Fruit fly (Drosophila melanogaster) whole organism, embryonic: Measurements from ENCODE around the gene mxt.

Experiments used
- CG10147 ChIP-seq: fragments of 200-800 bp; sonication (Bioruptor generic); optimal IDR thresholded peaks from 2 replicates; lab custom pipeline; 2019; ENCODE audit warnings: missing biosample characterization, mild to moderate bottlenecking, missing genetic modification characterization, moderate library complexity
- CG12236 ChIP-seq: fragments of 200-800 bp; sonication (Bioruptor generic); optimal IDR thresholded peaks from 2 replicates; lab custom pipeline; 2016; ENCODE audit warnings: missing biosample characterization, missing genetic modification characterization
- CG12659 ChIP-seq: fragments of 200-800 bp; sonication (Bioruptor generic); optimal IDR thresholded peaks from 3 replicates; lab custom pipeline; 2017; ENCODE audit warnings: mild to moderate bottlenecking, missing biosample characterization, missing genetic modification reagents, missing genetic modification characterization
- CG15011 ChIP-seq: fragments of 200-800 bp; sonication (Bioruptor generic); optimal IDR thresholded peaks from 3 replicates; lab custom pipeline; 2018; ENCODE audit warnings: missing biosample characterization, mild to moderate bottlenecking, missing genetic modification characterization
- CG15479 ChIP-seq: fragments of 200-800 bp; sonication (Bioruptor generic); optimal IDR thresholded peaks from 3 replicates; lab custom pipeline; 2019; ENCODE audit warnings: missing biosample characterization, mild to moderate bottlenecking, missing genetic modification characterization, moderate library complexity
- CG1603 ChIP-seq: fragments of 200-800 bp; sonication (Bioruptor generic); optimal IDR thresholded peaks from 2 replicates; lab custom pipeline; 2019; ENCODE audit warnings: missing biosample characterization, mild to moderate bottlenecking, missing genetic modification characterization, moderate library complexity
- CG17186 ChIP-seq: fragments of 200-800 bp; sonication (Bioruptor generic); optimal IDR thresholded peaks from 3 replicates; lab custom pipeline; 2017; ENCODE audit warnings: missing biosample characterization, missing genetic modification reagents, missing genetic modification characterization
- CG17802 ChIP-seq: fragments of 200-800 bp; sonication (Bioruptor generic); optimal IDR thresholded peaks from 2 replicates; lab custom pipeline; 2018; ENCODE audit warnings: missing biosample characterization, mild to moderate bottlenecking, missing genetic modification characterization, moderate library complexity
- CG18476 ChIP-seq: fragments of 200-800 bp; sonication (Bioruptor generic); optimal IDR thresholded peaks from 2 replicates; lab custom pipeline; 2016; ENCODE audit warnings: missing biosample characterization, mild to moderate bottlenecking, missing genetic modification characterization
- CG2199 ChIP-seq: fragments of 200-800 bp; sonication (Bioruptor generic); IDR thresholded peaks from 3 replicates; pipeline ENCODE4 v1.3.6; 2022; ENCODE audit warnings: missing biosample characterization, missing genetic modification characterization
- CG2889 ChIP-seq: fragments of 200-800 bp; sonication (Bioruptor generic); IDR thresholded peaks from 3 replicates; pipeline ENCODE4 v1.3.6; 2022; ENCODE audit warnings: missing biosample characterization, missing genetic modification characterization
- CG3281 ChIP-seq: fragments of 200-800 bp; sonication (Bioruptor generic); optimal IDR thresholded peaks from 3 replicates; lab custom pipeline; 2017; ENCODE audit warnings: missing biosample characterization, mild to moderate bottlenecking, missing genetic modification characterization
- CG3847 ChIP-seq: fragments of 200-800 bp; sonication (Bioruptor generic); IDR thresholded peaks from 2 replicates; pipeline ENCODE4 v1.3.6; 2022; ENCODE audit warnings: missing biosample characterization, missing genetic modification characterization
- CG7786 ChIP-seq: fragments of 200-800 bp; sonication (Bioruptor generic); optimal IDR thresholded peaks from 2 replicates; lab custom pipeline; 2016; ENCODE audit warnings: missing biosample characterization, missing genetic modification characterization
- CG8359 ChIP-seq: fragments of 200-800 bp; sonication (Bioruptor generic); optimal IDR thresholded peaks from 2 replicates; lab custom pipeline; 2017; ENCODE audit warnings: missing biosample characterization, mild to moderate bottlenecking, missing genetic modification characterization, borderline replicate concordance
- CG9437 ChIP-seq: fragments of 200-800 bp; sonication (Bioruptor generic); optimal IDR thresholded peaks from 2 replicates; lab custom pipeline; 2018; ENCODE audit warnings: missing biosample characterization, mild to moderate bottlenecking, missing genetic modification characterization
- CG9797 ChIP-seq: fragments of 200-800 bp; sonication (Bioruptor generic); optimal IDR thresholded peaks from 3 replicates; lab custom pipeline; 2018; ENCODE audit warnings: missing biosample characterization, mild to moderate bottlenecking, missing genetic modification characterization
- CG9876 ChIP-seq: fragments of 200-800 bp; sonication (Bioruptor generic); optimal IDR thresholded peaks from 2 replicates; lab custom pipeline; 2016; ENCODE audit warnings: missing biosample characterization, missing genetic modification characterization
- CHES-1-like ChIP-seq: fragments of 200-800 bp; sonication (Bioruptor generic); optimal IDR thresholded peaks from 2 replicates; lab custom pipeline; 2016; ENCODE audit warnings: missing biosample characterization, missing genetic modification characterization
- Eip74EF ChIP-seq, 2 experiments: fragments of 200-800 bp in 1 of 2; fragments of >200 bp in 1 of 2; sonication (Bioruptor generic) in 1 of 2; optimal IDR thresholded peaks; 2 replicates each; lab custom pipeline; 2017 to 2019; ENCODE audit warnings: missing biosample characterization in 2 of 2, missing genetic modification characterization in 2 of 2, mild to moderate bottlenecking in 1 of 2, moderate library complexity in 1 of 2
- Elba2 ChIP-seq: fragments of 200-800 bp; sonication (Bioruptor generic); optimal IDR thresholded peaks from 3 replicates; lab custom pipeline; 2016; ENCODE audit warnings: missing biosample characterization, missing genetic modification characterization
- Fer1 ChIP-seq: fragments of 200-800 bp; sonication (Bioruptor generic); optimal IDR thresholded peaks from 2 replicates; lab custom pipeline; 2017; ENCODE audit warnings: missing biosample characterization, mild to moderate bottlenecking, missing genetic modification characterization
- HHEX ChIP-seq: fragments of 200-800 bp; sonication (Bioruptor generic); optimal IDR thresholded peaks from 3 replicates; lab custom pipeline; 2017; ENCODE audit warnings: missing biosample characterization, mild to moderate bottlenecking, missing genetic modification characterization, missing genetic modification reagents
- HLH54F ChIP-seq: fragments of 200-800 bp; sonication (Bioruptor generic); optimal IDR thresholded peaks from 3 replicates; lab custom pipeline; 2016; ENCODE audit warnings: missing biosample characterization, missing genetic modification characterization
- Hr78 ChIP-seq, 2 experiments: fragments of 200-800 bp in 1 of 2; fragments of >200 bp in 1 of 2; sonication (Bioruptor generic) in 1 of 2; optimal IDR thresholded peaks; 2 replicates each; lab custom pipeline; 2017 to 2019; ENCODE audit warnings: missing biosample characterization in 2 of 2, missing genetic modification characterization in 2 of 2, mild to moderate bottlenecking in 1 of 2, moderate library complexity in 1 of 2
- Neu2 ChIP-seq: fragments of 200-800 bp; sonication (Bioruptor generic); optimal IDR thresholded peaks from 3 replicates; lab custom pipeline; 2016; ENCODE audit warnings: missing biosample characterization, missing genetic modification characterization, borderline replicate concordance
- NfI ChIP-seq: fragments of 200-800 bp; sonication (Bioruptor generic); optimal IDR thresholded peaks from 3 replicates; lab custom pipeline; 2018; ENCODE audit warnings: missing biosample characterization, mild to moderate bottlenecking, missing genetic modification characterization, moderate library complexity
- Rfx ChIP-seq: fragments of 200-800 bp; sonication (Bioruptor generic); IDR thresholded peaks from 2 replicates; pipeline ENCODE4 v1.3.6; 2022; ENCODE audit warnings: missing biosample characterization, missing genetic modification characterization
- Sry-δ ChIP-seq: fragments of 200-800 bp; sonication (Bioruptor generic); optimal IDR thresholded peaks from 2 replicates; lab custom pipeline; 2016; ENCODE audit warnings: missing biosample characterization, missing genetic modification characterization
- ara ChIP-seq: fragments of 200-800 bp; sonication (Bioruptor generic); IDR thresholded peaks from 2 replicates; pipeline ENCODE4 v1.3.6; 2022; ENCODE audit warnings: missing biosample characterization, missing genetic modification characterization
- ash1 ChIP-seq: fragments of 200-800 bp; sonication (Bioruptor generic); optimal IDR thresholded peaks from 2 replicates; lab custom pipeline; 2018; ENCODE audit warnings: missing biosample characterization, mild to moderate bottlenecking, missing genetic modification characterization
- chn ChIP-seq: fragments of 200-800 bp; sonication (Bioruptor generic); optimal IDR thresholded peaks from 2 replicates; lab custom pipeline; 2016; ENCODE audit warnings: missing biosample characterization, missing genetic modification characterization
- dmrt99B ChIP-seq: fragments of 200-800 bp; sonication (Bioruptor generic); optimal IDR thresholded peaks from 2 replicates; lab custom pipeline; 2018; ENCODE audit warnings: missing biosample characterization, mild to moderate bottlenecking, missing genetic modification characterization, moderate library complexity
- gem ChIP-seq: fragments of 200-800 bp; sonication (Bioruptor generic); optimal IDR thresholded peaks from 2 replicates; lab custom pipeline; 2019; ENCODE audit warnings: missing biosample characterization, mild to moderate bottlenecking, missing genetic modification characterization, moderate library complexity
- grn ChIP-seq: fragments of 200-800 bp; sonication (Bioruptor generic); optimal IDR thresholded peaks from 3 replicates; lab custom pipeline; 2017; ENCODE audit warnings: missing biosample characterization, missing genetic modification characterization
- lab ChIP-seq: fragments of 200-800 bp; sonication (Bioruptor generic); optimal IDR thresholded peaks from 3 replicates; lab custom pipeline; 2017; ENCODE audit warnings: missing biosample characterization, missing genetic modification characterization, mild to moderate bottlenecking, moderate library complexity, missing genetic modification reagents
- lov ChIP-seq, 2 experiments: fragments of 200-800 bp in 1 of 2; fragments of >200 bp in 1 of 2; sonication (Bioruptor generic) in 1 of 2; IDR thresholded peaks in 1 of 2; optimal IDR thresholded peaks in 1 of 2; 2 replicates in 1 of 2; 3 replicates in 1 of 2; pipeline versions ENCODE4 v1.3.6 to Lab custom; 2017 to 2022; ENCODE audit warnings: missing biosample characterization in 1 of 2, missing genetic modification characterization in 1 of 2
- oc ChIP-seq: fragments of 200-800 bp; sonication (Bioruptor generic); optimal IDR thresholded peaks from 2 replicates; lab custom pipeline; 2018; ENCODE audit warnings: missing biosample characterization, mild to moderate bottlenecking, missing genetic modification characterization, moderate library complexity
- otp ChIP-seq: fragments of 200-800 bp; sonication (Bioruptor generic); IDR thresholded peaks from 3 replicates; pipeline ENCODE4, ENCODE4 v1.3.6; 2022; ENCODE audit warnings: missing biosample characterization, missing genetic modification characterization
- pan ChIP-seq, 4 experiments: fragments of >200 bp in 3 of 4; fragments of 200-800 bp in 1 of 4; sonication (Bioruptor generic) in 1 of 4; optimal IDR thresholded peaks in 3 of 4; IDR thresholded peaks in 1 of 4; 2 replicates each; pipeline versions ENCODE4 v1.3.6 to Lab custom; 2017 to 2022; ENCODE audit warnings: missing biosample characterization in 2 of 4, missing genetic modification characterization in 2 of 4, mixed read lengths in 1 of 4
- pho ChIP-seq: fragments of 200-800 bp; sonication (Bioruptor generic); optimal IDR thresholded peaks from 2 replicates; lab custom pipeline; 2016; ENCODE audit warnings: missing biosample characterization, missing genetic modification characterization
- psq ChIP-seq: fragments of 200-800 bp; sonication (Bioruptor generic); optimal IDR thresholded peaks from 2 replicates; lab custom pipeline; 2017; ENCODE audit warnings: missing biosample characterization, missing genetic modification characterization
- salm ChIP-seq: fragments of 200-800 bp; sonication (Bioruptor generic); optimal IDR thresholded peaks from 2 replicates; lab custom pipeline; 2018; ENCODE audit warnings: missing biosample characterization, mild to moderate bottlenecking, missing genetic modification characterization
- sd ChIP-seq: fragments of 200-800 bp; sonication (Bioruptor generic); optimal IDR thresholded peaks from 3 replicates; lab custom pipeline; 2018; ENCODE audit warnings: missing biosample characterization, mild to moderate bottlenecking, missing genetic modification characterization, moderate library complexity
- tin ChIP-seq: fragments of 200-800 bp; sonication (Bioruptor generic); optimal IDR thresholded peaks from 3 replicates; lab custom pipeline; 2016; ENCODE audit warnings: missing biosample characterization, missing genetic modification characterization
- unc-4 ChIP-seq: fragments of 200-800 bp; sonication (Bioruptor generic); IDR thresholded peaks from 2 replicates; pipeline ENCODE4 v1.3.6; 2022; ENCODE audit warnings: missing biosample characterization, missing genetic modification characterization; ENCODE audit not compliant: partially characterized antibody
- vvl ChIP-seq: fragments of 200-800 bp; sonication (Bioruptor generic); IDR thresholded peaks from 2 replicates; pipeline ENCODE4 v1.3.6; 2022; ENCODE audit warnings: missing biosample characterization, missing genetic modification characterization
- zen2 ChIP-seq: fragments of 200-800 bp; sonication (Bioruptor generic); IDR thresholded peaks from 3 replicates; pipeline ENCODE4 v1.3.6; 2022; ENCODE audit warnings: missing biosample characterization, missing genetic modification characterization; ENCODE audit not compliant: partially characterized antibody
- zfh1 ChIP-seq: fragments of 200-800 bp; sonication (Bioruptor generic); IDR thresholded peaks from 3 replicates; pipeline ENCODE4 v1.3.6; 2022; ENCODE audit warnings: missing biosample characterization, missing genetic modification characterization

The mxt gene

dm6 chr2L:4861503-4861902 lies 14.4 kb upstream of the mxt start (continued):
- no peak for TF ChIP-seq CG9437 (GFP tag; lab: Kevin White, UChicago)
- TF ChIP-seq CG2889 (GFP tag; lab: Robert Waterston, UW): no peak
- no peak for TF ChIP-seq Elba2
- no peak for TF ChIP-seq sd (tag; lab: Kevin White, UChicago)
- no peak for TF ChIP-seq CG3847 (GFP tag; lab: Robert Waterston, UW)
- TF ChIP-seq chn (GFP tag; lab: Kevin White, UChicago): no peak
- TF ChIP-seq NfI (GFP tag; lab: Kevin White, UChicago): no peak
- TF ChIP-seq CG2199 (GFP tag; lab: Robert Waterston, UW): no peak
- TF ChIP-seq Eip74EF (GFP tag; optimal IDR thresholded peaks at IDR 0.05; lab: Kevin White, UChicago): no peak
- TF ChIP-seq unc-4: no peak
- no peak for TF ChIP-seq CG15011
- peak; percentile 54 for TF ChIP-seq Rfx
- no peak for TF ChIP-seq CG18476 (GFP tag; lab: Kevin White, UChicago)
- TF ChIP-seq Sry-δ (GFP tag; lab: Kevin White, UChicago): no peak
- TF ChIP-seq CG12659 (GFP tag; lab: Kevin White, UChicago): no peak
- TF ChIP-seq lov (optimal IDR thresholded peaks at IDR 0.05; lab: Kevin White, UChicago): no peak
- TF ChIP-seq lov (GFP tag; IDR thresholded peaks at IDR 0.05; lab: Robert Waterston, UW): no peak
- no peak for TF ChIP-seq HLH54F (GFP tag; lab: Kevin White, UChicago)
- TF ChIP-seq CG17186 (GFP tag; lab: Kevin White, UChicago): no peak
- TF ChIP-seq ash1 (GFP tag; lab: Kevin White, UChicago): no peak
- TF ChIP-seq CG17802 (tag; lab: Kevin White, UChicago): no peak
- peak; percentile 65 for TF ChIP-seq dmrt99B (tag; lab: Kevin White, UChicago)
- TF ChIP-seq Neu2: no peak
- TF ChIP-seq Hr78 (GFP tag; optimal IDR thresholded peaks at IDR 0.05; lab: Kevin White, UChicago): no peak
- no peak for TF ChIP-seq CG1603 (tag; lab: Kevin White, UChicago)
- no peak for TF ChIP-seq zfh1 (GFP tag; lab: Robert Waterston, UW)
- no peak for TF ChIP-seq ara (GFP tag; lab: Robert Waterston, UW)
- TF ChIP-seq salm (tag; lab: Kevin White, UChicago): no peak
- peak; percentile 52 for TF ChIP-seq CG3281
- no peak for TF ChIP-seq CG7786 (GFP tag; lab: Kevin White, UChicago)
- no peak for TF ChIP-seq CG8359 (GFP tag; lab: Kevin White, UChicago)
- no peak for TF ChIP-seq psq (GFP tag; lab: Kevin White, UChicago)
- no peak for TF ChIP-seq pho (GFP tag; lab: Kevin White, UChicago)
- no peak for TF ChIP-seq CG15479 (GFP tag; lab: Kevin White, UChicago)
- peak; percentile 76 for TF ChIP-seq lab (GFP tag; lab: Kevin White, UChicago)
- no peak for TF ChIP-seq grn (GFP tag; lab: Kevin White, UChicago)
- TF ChIP-seq CG12236 (GFP tag; lab: Kevin White, UChicago): no peak
- TF ChIP-seq Fer1: peak; percentile 64
- peak; percentile 7 for TF ChIP-seq HHEX (GFP tag; lab: Kevin White, UChicago)
- TF ChIP-seq vvl (GFP tag; lab: Robert Waterston, UW): no peak; the same call in 1 of the 2 replicates
- no peak for TF ChIP-seq tin
- TF ChIP-seq gem (tag; lab: Kevin White, UChicago): peak; percentile 47
- no peak for TF ChIP-seq CG9797 (GFP tag; lab: Kevin White, UChicago)
- no peak for TF ChIP-seq CG10147 (GFP tag; lab: Kevin White, UChicago)
- TF ChIP-seq otp (GFP tag; lab: Robert Waterston, UW): 0 out of 3 replicates have a peak, but pooled peaks have one; percentile 29
- TF ChIP-seq pan (optimal IDR thresholded peaks at IDR 0.05; lab: Kevin White, UChicago): no peak
- peak in 1 of 2 experiments; percentile 63 for TF ChIP-seq pan (GFP tag; optimal IDR thresholded peaks at IDR 0.05 in 1 of 2, IDR thresholded peaks at IDR 0.05 in 1 of 2)
- no peak for TF ChIP-seq CG9876
- TF ChIP-seq CHES-1-like: no peak
- TF ChIP-seq zen2 (GFP tag; lab: Robert Waterston, UW): no peak
- no peak for TF ChIP-seq oc (tag; lab: Kevin White, UChicago)
